Fruit fly (Drosophila melanogaster) whole organism, embryonic: ENCODE measurements around the gene Atx2.
A peak's percentile ranks its signal among the peaks of the same experiment; 100 is the strongest.

ENCODE experiments used
- Awh ChIP-seq: fragments of 200-800 bp; sonication (Bioruptor generic); IDR thresholded peaks from 2 replicates; pipeline ENCODE4, ENCODE4 v1.3.6; 2022; ENCODE audit warnings: missing biosample characterization, missing genetic modification characterization
- BEAF-32 ChIP-seq: fragments of 200-800 bp; sonication (Bioruptor generic); optimal IDR thresholded peaks from 3 replicates; lab custom pipeline; 2017; ENCODE audit warnings: missing biosample characterization, missing genetic modification characterization, mild to moderate bottlenecking, moderate library complexity, missing genetic modification reagents
- CG10543 ChIP-seq: fragments of 200-800 bp; sonication (Bioruptor generic); optimal IDR thresholded peaks from 3 replicates; lab custom pipeline; 2017; ENCODE audit warnings: missing biosample characterization, mild to moderate bottlenecking, missing genetic modification characterization, moderate library complexity
- CG10565 ChIP-seq: fragments of 200-800 bp; sonication (Bioruptor generic); optimal IDR thresholded peaks from 3 replicates; lab custom pipeline; 2016; ENCODE audit warnings: missing biosample characterization, mild to moderate bottlenecking, missing genetic modification characterization
- CG10959 ChIP-seq: fragments of 200-800 bp; sonication (Bioruptor generic); IDR thresholded peaks from 2 replicates; pipeline ENCODE4 v1.3.6; 2022; ENCODE audit warnings: missing biosample characterization, missing genetic modification characterization
- CG12236 ChIP-seq: fragments of 200-800 bp; sonication (Bioruptor generic); optimal IDR thresholded peaks from 2 replicates; lab custom pipeline; 2016; ENCODE audit warnings: missing biosample characterization, missing genetic modification characterization
- CG1233 ChIP-seq: fragments of 200-800 bp; sonication (Bioruptor generic); optimal IDR thresholded peaks from 4 replicates; lab custom pipeline; 2018; ENCODE audit warnings: missing biosample characterization, mild to moderate bottlenecking, missing genetic modification characterization
- CG13894 ChIP-seq: fragments of 200-800 bp; sonication (Bioruptor generic); optimal IDR thresholded peaks from 3 replicates; lab custom pipeline; 2018; ENCODE audit warnings: missing biosample characterization, mild to moderate bottlenecking, missing genetic modification characterization, moderate library complexity
- CG15269 ChIP-seq: fragments of 200-800 bp; sonication (Bioruptor generic); optimal IDR thresholded peaks from 2 replicates; lab custom pipeline; 2018; ENCODE audit warnings: missing biosample characterization, mild to moderate bottlenecking, missing genetic modification characterization, moderate library complexity
- CG1529 ChIP-seq: fragments of 200-800 bp; sonication (Bioruptor generic); optimal IDR thresholded peaks from 3 replicates; lab custom pipeline; 2018; ENCODE audit warnings: missing biosample characterization, missing genetic modification characterization
- CG15514 ChIP-seq: fragments of 200-800 bp; sonication (Bioruptor generic); optimal IDR thresholded peaks from 3 replicates; lab custom pipeline; 2017; ENCODE audit warnings: missing biosample characterization, missing genetic modification characterization, mild to moderate bottlenecking, moderate library complexity, missing genetic modification reagents
- CG1602 ChIP-seq: fragments of 200-800 bp; sonication (Bioruptor generic); optimal IDR thresholded peaks from 3 replicates; lab custom pipeline; 2016; ENCODE audit warnings: missing biosample characterization, missing genetic modification characterization
- CG17359 ChIP-seq: fragments of 200-800 bp; sonication (Bioruptor generic); optimal IDR thresholded peaks from 3 replicates; lab custom pipeline; 2018; ENCODE audit warnings: missing biosample characterization, mild to moderate bottlenecking, missing genetic modification characterization, moderate library complexity
- CG18262 ChIP-seq: fragments of 200-800 bp; optimal IDR thresholded peaks from 3 replicates; lab custom pipeline; 2019; ENCODE audit warnings: missing biosample characterization, mild to moderate bottlenecking, missing genetic modification characterization, moderate library complexity
- CG2678 ChIP-seq: fragments of 200-800 bp; sonication (Bioruptor generic); optimal IDR thresholded peaks from 3 replicates; lab custom pipeline; 2019; ENCODE audit warnings: missing biosample characterization, mild to moderate bottlenecking, missing genetic modification characterization, moderate library complexity
- CG2889 ChIP-seq: fragments of 200-800 bp; sonication (Bioruptor generic); IDR thresholded peaks from 3 replicates; pipeline ENCODE4 v1.3.6; 2022; ENCODE audit warnings: missing biosample characterization, missing genetic modification characterization
- CG34376 ChIP-seq: fragments of 200-800 bp; sonication (Bioruptor generic); optimal IDR thresholded peaks from 2 replicates; lab custom pipeline; 2018; ENCODE audit warnings: missing biosample characterization, mild to moderate bottlenecking, missing genetic modification characterization
- CG6175 ChIP-seq: fragments of 200-800 bp; sonication (Bioruptor generic); IDR thresholded peaks from 3 replicates; pipeline ENCODE4 v1.3.6; 2022; ENCODE audit warnings: missing biosample characterization, missing genetic modification characterization
- CG7271 ChIP-seq: fragments of 200-800 bp; sonication (Bioruptor generic); optimal IDR thresholded peaks from 2 replicates; lab custom pipeline; 2018; ENCODE audit warnings: missing biosample characterization, mild to moderate bottlenecking, missing genetic modification characterization, moderate library complexity
- CG7786 ChIP-seq: fragments of 200-800 bp; sonication (Bioruptor generic); optimal IDR thresholded peaks from 2 replicates; lab custom pipeline; 2016; ENCODE audit warnings: missing biosample characterization, missing genetic modification characterization
- CG7963 ChIP-seq: fragments of 200-800 bp; sonication (Bioruptor generic); IDR thresholded peaks from 3 replicates; pipeline ENCODE4 v1.3.6; 2022; ENCODE audit warnings: missing biosample characterization, missing genetic modification characterization; ENCODE audit not compliant: partially characterized antibody
- CG8388 ChIP-seq: fragments of 200-800 bp; sonication (Bioruptor generic); optimal IDR thresholded peaks from 2 replicates; lab custom pipeline; 2019; ENCODE audit warnings: missing biosample characterization, mild to moderate bottlenecking, missing genetic modification characterization, moderate library complexity
- CG9932 ChIP-seq: fragments of 200-800 bp; sonication (Bioruptor generic); IDR thresholded peaks from 2 replicates; pipeline ENCODE4 v1.3.6; 2022; ENCODE audit warnings: missing biosample characterization, missing genetic modification characterization
- Dip2 ChIP-seq: fragments of 200-800 bp; sonication (Bioruptor generic); IDR thresholded peaks from 2 replicates; pipeline ENCODE4 v1.3.6; 2022; ENCODE audit warnings: missing biosample characterization, missing genetic modification characterization
- Eip74EF ChIP-seq, 2 experiments: fragments of 200-800 bp in 1 of 2; fragments of >200 bp in 1 of 2; sonication (Bioruptor generic) in 1 of 2; optimal IDR thresholded peaks; 2 replicates each; lab custom pipeline; 2017 to 2019; ENCODE audit warnings: missing biosample characterization in 2 of 2, missing genetic modification characterization in 2 of 2, mild to moderate bottlenecking in 1 of 2, moderate library complexity in 1 of 2
- Fer2 ChIP-seq: fragments of 200-800 bp; sonication (Bioruptor generic); optimal IDR thresholded peaks from 2 replicates; lab custom pipeline; 2018; ENCODE audit warnings: missing biosample characterization, mild to moderate bottlenecking, missing genetic modification characterization, moderate library complexity
- Lim3 ChIP-seq: fragments of 200-800 bp; sonication (Bioruptor generic); IDR thresholded peaks from 2 replicates; pipeline ENCODE4 v1.3.6; 2022; ENCODE audit warnings: missing biosample characterization, missing genetic modification characterization
- MTF-1 ChIP-seq: fragments of 200-800 bp; sonication (Bioruptor generic); optimal IDR thresholded peaks from 2 replicates; lab custom pipeline; 2018; ENCODE audit warnings: missing biosample characterization, mild to moderate bottlenecking, missing genetic modification characterization, borderline replicate concordance
- NC2β ChIP-seq: fragments of 200-800 bp; sonication (Bioruptor generic); optimal IDR thresholded peaks from 2 replicates; lab custom pipeline; 2016; ENCODE audit warnings: missing biosample characterization, missing genetic modification characterization
- Sry-δ ChIP-seq: fragments of 200-800 bp; sonication (Bioruptor generic); optimal IDR thresholded peaks from 2 replicates; lab custom pipeline; 2016; ENCODE audit warnings: missing biosample characterization, missing genetic modification characterization
- Trl ChIP-seq, 3 experiments: fragments of >200 bp in 2 of 3; fragments of 200-800 bp in 1 of 3; sonication (Bioruptor generic) in 1 of 3; optimal IDR thresholded peaks; 2 replicates in 1 of 3; 3 replicates in 2 of 3; lab custom pipeline; 2016 to 2017; ENCODE audit warnings: missing biosample characterization in 1 of 3, missing genetic modification characterization in 1 of 3
- Vsx1 ChIP-seq: fragments of 200-800 bp; sonication (Bioruptor generic); optimal IDR thresholded peaks from 2 replicates; lab custom pipeline; 2017; ENCODE audit warnings: missing biosample characterization, mild to moderate bottlenecking, missing genetic modification characterization, missing genetic modification reagents
- abd-A ChIP-seq: fragments of 200-800 bp; sonication (Bioruptor generic); optimal IDR thresholded peaks from 3 replicates; lab custom pipeline; 2019; ENCODE audit warnings: missing biosample characterization, mild to moderate bottlenecking, missing genetic modification characterization, moderate library complexity
- chinmo ChIP-seq: fragments of 200-800 bp; sonication (Bioruptor generic); IDR thresholded peaks from 4 replicates; pipeline ENCODE4 v1.3.6; 2022; ENCODE audit warnings: missing biosample characterization, missing genetic modification characterization; ENCODE audit not compliant: partially characterized antibody
- ci ChIP-seq: fragments of 200-800 bp; sonication (Bioruptor generic); IDR thresholded peaks from 3 replicates; pipeline ENCODE4 v1.3.6; 2022; ENCODE audit warnings: missing biosample characterization, missing genetic modification characterization
- crol ChIP-seq: fragments of 200-800 bp; sonication (Bioruptor generic); IDR thresholded peaks from 2 replicates; pipeline ENCODE4 v1.3.6; 2022; ENCODE audit warnings: missing biosample characterization, missing genetic modification characterization
- fd102C ChIP-seq: fragments of 200-800 bp; sonication (Bioruptor generic); optimal IDR thresholded peaks from 2 replicates; lab custom pipeline; 2018; ENCODE audit warnings: missing biosample characterization, mild to moderate bottlenecking, missing genetic modification characterization, moderate library complexity
- gsb ChIP-seq: fragments of 200-800 bp; sonication (Bioruptor generic); IDR thresholded peaks from 2 replicates; pipeline ENCODE4 v1.3.6; 2022; ENCODE audit warnings: missing biosample characterization, missing genetic modification characterization
- h ChIP-seq: fragments of >200 bp; optimal IDR thresholded peaks from 2 replicates; lab custom pipeline; 2017
- ind ChIP-seq: fragments of 200-800 bp; sonication (Bioruptor generic); optimal IDR thresholded peaks from 3 replicates; lab custom pipeline; 2016; ENCODE audit warnings: missing biosample characterization, missing genetic modification characterization
- kni ChIP-seq: fragments of 200-800 bp; sonication (Bioruptor generic); optimal IDR thresholded peaks from 3 replicates; lab custom pipeline; 2017; ENCODE audit warnings: mild to moderate bottlenecking, missing biosample characterization, missing genetic modification reagents, missing genetic modification characterization
- p53 ChIP-seq: fragments of 200-800 bp; sonication (Bioruptor generic); optimal IDR thresholded peaks from 2 replicates; lab custom pipeline; 2016; ENCODE audit warnings: missing biosample characterization, missing genetic modification characterization
- sd ChIP-seq: fragments of 200-800 bp; sonication (Bioruptor generic); optimal IDR thresholded peaks from 3 replicates; lab custom pipeline; 2018; ENCODE audit warnings: missing biosample characterization, mild to moderate bottlenecking, missing genetic modification characterization, moderate library complexity
- sr ChIP-seq: fragments of 200-800 bp; sonication (Bioruptor generic); IDR thresholded peaks from 3 replicates; pipeline ENCODE4 v1.3.6; 2022; ENCODE audit warnings: missing biosample characterization, missing genetic modification characterization
- trem ChIP-seq: fragments of 200-800 bp; optimal IDR thresholded peaks from 3 replicates; lab custom pipeline; 2019; ENCODE audit warnings: missing biosample characterization, mild to moderate bottlenecking, missing genetic modification characterization, moderate library complexity
- vvl ChIP-seq: fragments of 200-800 bp; sonication (Bioruptor generic); IDR thresholded peaks from 2 replicates; pipeline ENCODE4 v1.3.6; 2022; ENCODE audit warnings: missing biosample characterization, missing genetic modification characterization

The Atx2 gene

DNA sequence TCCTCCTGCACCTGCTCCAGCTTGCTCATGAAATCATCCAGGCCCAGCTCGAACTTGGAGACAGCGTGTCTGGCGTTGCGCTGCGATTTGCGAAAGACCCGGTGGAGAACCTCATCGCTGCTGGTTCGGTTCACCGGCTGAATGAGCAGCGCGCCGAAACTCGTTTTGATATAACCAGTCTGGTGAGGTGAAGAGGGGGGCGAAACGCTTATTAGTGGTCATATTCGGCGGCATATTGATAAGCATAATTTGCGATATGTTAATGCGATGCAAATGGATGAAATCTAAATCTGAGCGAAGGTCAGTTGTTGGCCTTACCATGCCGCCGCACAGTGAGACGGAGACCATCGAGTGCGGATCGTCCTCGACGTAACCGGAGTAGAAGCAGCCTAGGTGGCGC is 40.4 kb downstream of the Atx2 start:
- TF ChIP-seq CG1602 (GFP tag; lab: Kevin White, UChicago) (no peak), chinmo (GFP tag; lab: Robert Waterston, UW) (peak; percentile 91; the same call in 2 of the 4 replicates), Awh (GFP tag; lab: Robert Waterston, UW) (peak; percentile 23; the same call in 1 of the 2 replicates), CG7963 (no peak), vvl (GFP tag; lab: Robert Waterston, UW) (peak; percentile 73)

DNA sequence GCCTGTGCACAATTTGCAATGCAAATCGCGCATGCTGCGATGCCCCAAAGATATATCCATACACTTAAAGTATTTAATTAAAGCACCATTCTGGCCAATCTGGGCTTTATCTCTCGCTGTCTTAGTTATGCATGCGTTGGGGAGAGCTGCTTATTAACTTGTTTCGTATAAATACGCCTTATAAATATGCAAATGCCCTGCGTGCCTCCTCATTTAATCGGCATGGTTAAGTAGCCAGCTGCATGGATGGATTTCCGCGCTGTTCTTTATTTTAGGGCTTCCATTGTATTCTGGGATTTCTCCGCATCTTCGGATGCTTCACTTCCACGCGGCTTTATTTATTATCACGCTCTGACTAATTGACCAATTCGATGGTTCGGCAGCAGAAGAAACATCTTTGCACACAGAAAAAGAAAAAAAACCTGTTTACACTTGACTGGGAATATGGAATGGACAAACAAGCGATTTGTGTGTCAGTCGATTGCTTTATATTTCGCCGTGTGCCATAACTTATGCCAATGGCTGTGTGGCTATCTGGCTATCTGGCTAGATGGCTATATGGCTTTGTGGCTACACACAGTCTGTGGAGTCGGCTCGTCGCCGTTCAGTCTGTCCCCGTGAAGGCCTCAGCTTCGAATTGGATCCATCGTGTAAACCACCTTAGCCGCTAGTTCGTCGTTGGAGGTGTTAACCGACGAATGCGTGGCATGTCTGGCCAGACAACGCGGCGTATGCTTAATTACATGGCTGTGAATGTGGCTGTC is 43.3 kb downstream of the Atx2 start:
- TF ChIP-seq CG2678 (tag; lab: Kevin White, UChicago), result no peak
- no peak for TF ChIP-seq ind (GFP tag; lab: Kevin White, UChicago)
- no peak for TF ChIP-seq CG15514 (GFP tag; lab: Kevin White, UChicago)
- TF ChIP-seq CG8388 (GFP tag; lab: Kevin White, UChicago), result peak; percentile 6
- TF ChIP-seq ci (GFP tag; lab: Robert Waterston, UW), result 0 out of 3 replicates have a peak, but pooled peaks have one; percentile 41
- TF ChIP-seq CG10565, result no peak
- TF ChIP-seq MTF-1 (GFP tag; lab: Kevin White, UChicago), result no peak
- peak; percentile 32 for TF ChIP-seq CG13894 (tag; lab: Kevin White, UChicago)
- peak; percentile 51; the same call in 1 of the 2 replicates for TF ChIP-seq CG9932 (GFP tag; lab: Robert Waterston, UW)
- no peak for TF ChIP-seq trem (tag; lab: Kevin White, UChicago)
- no peak for TF ChIP-seq CG10959 (GFP tag; lab: Robert Waterston, UW)
- no peak for TF ChIP-seq p53
- peak; percentile 45 for TF ChIP-seq CG10543 (GFP tag; lab: Kevin White, UChicago)
- TF ChIP-seq kni, result no peak
- peak; percentile 90 for TF ChIP-seq abd-A (tag; lab: Kevin White, UChicago)
- peak; percentile 56 for TF ChIP-seq sd (tag; lab: Kevin White, UChicago)
- TF ChIP-seq chinmo (GFP tag; lab: Robert Waterston, UW), result peak; percentile 91; the same call in 3 of the 4 replicates
- no peak for TF ChIP-seq crol (GFP tag; lab: Robert Waterston, UW)
- no peak for TF ChIP-seq NC2β (GFP tag; lab: Kevin White, UChicago)
- no peak for TF ChIP-seq fd102C (GFP tag; lab: Kevin White, UChicago)
- TF ChIP-seq gsb (GFP tag; lab: Robert Waterston, UW), result no peak
- no peak for TF ChIP-seq CG7271
- TF ChIP-seq BEAF-32 (GFP tag; lab: Kevin White, UChicago), result no peak
- no peak for TF ChIP-seq h (lab: Kevin White, UChicago)
- TF ChIP-seq sr (GFP tag; lab: Robert Waterston, UW), result no peak
- no peak for TF ChIP-seq CG7786
- no peak for TF ChIP-seq CG17359 (tag; lab: Kevin White, UChicago)
- no peak for TF ChIP-seq CG12236
- TF ChIP-seq Trl (optimal IDR thresholded peaks at IDR 0.05; lab: Kevin White, UChicago), result no peak
- TF ChIP-seq Trl (GFP tag; optimal IDR thresholded peaks at IDR 0.05; lab: Kevin White, UChicago), result no peak
- no peak for TF ChIP-seq CG18262 (tag; lab: Kevin White, UChicago)
- no peak for TF ChIP-seq Fer2 (tag; lab: Kevin White, UChicago)
- no peak for TF ChIP-seq Lim3 (GFP tag; lab: Robert Waterston, UW)
- TF ChIP-seq Eip74EF (GFP tag; optimal IDR thresholded peaks at IDR 0.05; lab: Kevin White, UChicago), result peak in 1 of 2 experiments; percentile 17
- no peak for TF ChIP-seq Sry-δ
- no peak for TF ChIP-seq CG34376 (GFP tag; lab: Kevin White, UChicago)
- TF ChIP-seq CG2889 (GFP tag; lab: Robert Waterston, UW), result no peak
- no peak for TF ChIP-seq CG1233 (GFP tag; lab: Kevin White, UChicago)
- no peak for TF ChIP-seq Dip2
- 0 out of 3 replicates have a peak, but pooled peaks have one; percentile 49 for TF ChIP-seq CG6175 (GFP tag; lab: Robert Waterston, UW)
- TF ChIP-seq vvl (GFP tag; lab: Robert Waterston, UW), result peak; percentile 82
- 0 out of 2 replicates have a peak, but pooled peaks have one; percentile 26 for TF ChIP-seq Awh (GFP tag; lab: Robert Waterston, UW)
- TF ChIP-seq CG1529 (GFP tag; lab: Kevin White, UChicago), result no peak
- peak; percentile 43 for TF ChIP-seq CG15269 (tag; lab: Kevin White, UChicago)
- peak; percentile 62 for TF ChIP-seq Vsx1 (GFP tag; lab: Kevin White, UChicago)
